Worm (Caenorhabditis elegans) whole organism, mixed stage, embryonic: ENCODE results near the gene fipr-4.

Experiments
- lsy-2 ChIP-seq: fragments of 150-350 bp; optimal IDR thresholded peaks from 2 replicates; lab custom pipeline; 2014; ENCODE audit warnings: missing biosample characterization, missing genetic modification characterization
- nhr-28 ChIP-seq: fragments of 150-350 bp; optimal IDR thresholded peaks from 2 replicates; lab custom pipeline; 2014; ENCODE audit warnings: missing biosample characterization, missing genetic modification characterization

DNA sequence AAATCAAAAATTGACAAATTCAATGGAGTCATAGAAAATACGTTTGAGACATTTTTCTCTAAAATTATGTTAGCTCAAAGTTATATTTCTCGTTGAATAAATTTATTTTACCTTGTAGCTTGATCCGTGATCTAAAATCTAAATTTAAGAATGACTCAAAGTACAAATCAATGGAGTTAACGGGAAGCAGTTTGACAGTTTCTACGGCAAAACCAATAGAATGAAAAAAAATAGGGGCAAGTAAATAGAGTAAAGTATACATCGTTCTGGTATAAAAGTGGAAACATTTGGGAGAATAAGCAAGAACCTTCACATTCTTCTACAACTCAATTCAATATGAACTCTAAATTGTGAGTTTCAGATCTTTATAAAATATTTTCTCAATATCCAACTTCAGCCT lies 2.7 kb upstream of the fipr-4 start, which contains the start of gene fipr-6:
- TF ChIP-seq lsy-2: no peak
- TF ChIP-seq nhr-28 (tag; lab: Kevin White, UChicago): no peak
